Worm (Caenorhabditis elegans): ENCODE data around the gene ZC250.2.

The ZC250.2 gene

DNA sequence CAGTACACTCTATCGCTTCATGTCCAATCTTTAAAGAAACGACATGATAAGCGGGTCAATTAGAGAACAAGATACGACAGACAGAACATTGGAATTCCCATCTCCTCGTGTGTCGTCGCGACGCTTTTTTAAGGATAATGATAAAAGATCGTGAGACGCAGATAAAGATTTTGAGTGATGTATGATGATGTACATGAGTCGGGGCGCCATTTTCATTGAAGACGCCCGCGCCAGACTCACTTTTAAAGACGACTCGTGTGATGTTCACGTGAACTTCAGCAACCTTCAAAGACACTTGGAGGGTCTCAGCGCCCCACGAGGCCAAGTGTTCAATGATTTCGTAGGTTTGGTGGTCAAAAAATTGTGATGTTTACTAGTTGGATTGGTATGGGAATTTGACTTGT lies 23.8 kb upstream of the ZC250.2 start (continued):
- TF ChIP-seq cey-2 (tag; optimal IDR thresholded peaks at IDR 0.05; ENCODE audit: borderline replicate concordance, insufficient read depth) (peak; percentile 93), zag-1 (tag; optimal IDR thresholded peaks at IDR 0.05) (no peak), zip-2 (tag; optimal IDR thresholded peaks at IDR 0.05) (peak; percentile 18), nhr-10 (tag; optimal IDR thresholded peaks at IDR 0.05) (peak; percentile 79), mes-2 (tag; optimal IDR thresholded peaks at IDR 0.05; ENCODE audit: poor library complexity, severe bottlenecking) (no peak), ces-1 (GFP tag; optimal IDR thresholded peaks at IDR 0.05) (no peak), Y48G9A.11 (GFP tag; IDR thresholded peaks at IDR 0.05) (no peak), F49E8.2 (tag; optimal IDR thresholded peaks at IDR 0.05; ENCODE audit: borderline replicate concordance) (no peak), aha-1 (tag) (no peak), pha-4 (GFP tag; IDR thresholded peaks at IDR 0.05) (no peak), pha-4 (tag; optimal IDR thresholded peaks at IDR 0.05) (no peak), php-3 (GFP tag; IDR thresholded peaks at IDR 0.05) (peak; percentile 61; the same call in 1 of the 2 replicates), Y75B8A.6 (GFP tag; IDR thresholded peaks at IDR 0.05) (no peak), sdz-12 (GFP tag; optimal IDR thresholded peaks at IDR 0.05) (no peak), hmg-1.1 (GFP tag; IDR thresholded peaks at IDR 0.05) (0 out of 2 replicates have a peak, but pooled peaks have one; percentile 11), mdt-29 (GFP tag; IDR thresholded peaks at IDR 0.05) (no peak), ceh-44 (GFP tag; IDR thresholded peaks at IDR 0.05) (no peak), saeg-2 (GFP tag; IDR thresholded peaks at IDR 0.05) (no peak), tra-1 (GFP tag; IDR thresholded peaks at IDR 0.05) (peak; percentile 40; the same call in 1 of the 2 replicates), zip-11 (GFP tag; IDR thresholded peaks at IDR 0.05) (no peak), ctbp-1 (GFP tag; IDR thresholded peaks at IDR 0.05) (no peak), mep-1 (tag; optimal IDR thresholded peaks at IDR 0.05) (peak; percentile 28), hlh-11 (tag; optimal IDR thresholded peaks at IDR 0.05) (peak; percentile 98), nhr-76 (tag; optimal IDR thresholded peaks at IDR 0.05) (no peak), ZK546.5 (tag; optimal IDR thresholded peaks at IDR 0.05) (no peak), nhr-11 (tag; optimal IDR thresholded peaks at IDR 0.05) (no peak), daf-12 (tag; optimal IDR thresholded peaks at IDR 0.05) (no peak), ceh-62 (tag; optimal IDR thresholded peaks at IDR 0.05) (no peak), ceh-28 (tag; optimal IDR thresholded peaks at IDR 0.05) (no peak), daf-8 (GFP tag; IDR thresholded peaks at IDR 0.05) (no peak), egl-27 (tag; optimal IDR thresholded peaks at IDR 0.05) (no peak), dve-1 (tag; optimal IDR thresholded peaks at IDR 0.05; ENCODE audit: insufficient read depth) (peak; percentile 86), ztf-7 (tag; optimal IDR thresholded peaks at IDR 0.05) (peak; percentile 17), lin-39 (tag; optimal IDR thresholded peaks at IDR 0.05) (no peak), egl-43 (GFP tag; IDR thresholded peaks at IDR 0.05) (no peak), F26F4.8 (GFP tag; conservative IDR thresholded peaks at IDR 0.05) (no peak), ZK337.2 (GFP tag; IDR thresholded peaks at IDR 0.05) (no peak), nhr-111 (GFP tag; optimal IDR thresholded peaks at IDR 0.05) (no peak), Y105C5A.15 (GFP tag; IDR thresholded peaks at IDR 0.05) (no peak), set-16 (GFP tag; IDR thresholded peaks at IDR 0.05) (no peak), nhr-6 (tag; optimal IDR thresholded peaks at IDR 0.05) (no peak), duxl-1 (tag; optimal IDR thresholded peaks at IDR 0.05; ENCODE audit: poor library complexity) (no peak), R02D3.7 (tag; optimal IDR thresholded peaks at IDR 0.05) (no peak), attf-4 (tag; optimal IDR thresholded peaks at IDR 0.05) (no peak), madf-5 (GFP tag; IDR thresholded peaks at IDR 0.05) (no peak), nhr-237 (tag; optimal IDR thresholded peaks at IDR 0.05) (no peak), hif-1 (tag; optimal IDR thresholded peaks at IDR 0.05) (peak; percentile 6 to 21), nhr-28 (tag; optimal IDR thresholded peaks at IDR 0.05) (peak; percentile 81), arid-1 (GFP tag; conservative IDR thresholded peaks at IDR 0.05) (no peak), mdl-1 (tag; optimal IDR thresholded peaks at IDR 0.05) (peak; percentile 88 to 91), lin-13 (GFP tag; optimal IDR thresholded peaks at IDR 0.05) (no peak), snpc-4 (tag; optimal IDR thresholded peaks at IDR 0.05) (no peak)
